Fruit fly (Drosophila melanogaster) whole organism, pupa: Measurements from ENCODE around the gene Best2.

Source experiments
- CG10348 ChIP-seq: fragments of 200-800 bp; sonication (Bioruptor generic); IDR thresholded peaks from 2 replicates; pipeline ENCODE4 v1.3.6; 2022; ENCODE audit warnings: missing biosample characterization, missing genetic modification characterization
- CG12605 ChIP-seq: fragments of 200-800 bp; sonication (Bioruptor generic); IDR thresholded peaks from 2 replicates; pipeline ENCODE4 v1.3.6; 2022; ENCODE audit warnings: missing biosample characterization, missing genetic modification characterization
- CG13204 ChIP-seq: fragments of 200-800 bp; sonication (Bioruptor generic); optimal IDR thresholded peaks from 2 replicates; lab custom pipeline; 2018; ENCODE audit warnings: missing biosample characterization, mild to moderate bottlenecking, missing genetic modification characterization, moderate library complexity
- CG14655 ChIP-seq: fragments of 200-800 bp; sonication (Bioruptor generic); optimal IDR thresholded peaks from 3 replicates; lab custom pipeline; 2017; ENCODE audit warnings: mild to moderate bottlenecking, missing biosample characterization, missing genetic modification reagents, missing genetic modification characterization
- CG17806 ChIP-seq: fragments of 200-800 bp; sonication (Bioruptor generic); optimal IDR thresholded peaks from 2 replicates; lab custom pipeline; 2018; ENCODE audit warnings: missing biosample characterization, mild to moderate bottlenecking, missing genetic modification characterization, moderate library complexity
- CG32121 ChIP-seq: fragments of 200-800 bp; sonication (Bioruptor generic); IDR thresholded peaks from 2 replicates; pipeline ENCODE4 v1.3.6; 2022; ENCODE audit warnings: missing biosample characterization, missing genetic modification characterization
- CG8159 ChIP-seq: fragments of 200-800 bp; sonication (Bioruptor generic); optimal IDR thresholded peaks from 3 replicates; lab custom pipeline; 2018; ENCODE audit warnings: missing biosample characterization, mild to moderate bottlenecking, missing genetic modification characterization, moderate library complexity
- CG8301 ChIP-seq: fragments of 200-800 bp; sonication (Bioruptor generic); optimal IDR thresholded peaks from 2 replicates; lab custom pipeline; 2018; ENCODE audit warnings: missing biosample characterization, mild to moderate bottlenecking, missing genetic modification characterization
- EcR ChIP-seq: fragments of 200-800 bp; sonication (Bioruptor generic); optimal IDR thresholded peaks from 3 replicates; lab custom pipeline; 2019; ENCODE audit warnings: missing biosample characterization, missing genetic modification characterization, mild to moderate bottlenecking, moderate library complexity, missing genetic modification reagents
- Ets98B ChIP-seq: fragments of 200-800 bp; sonication (Bioruptor generic); IDR thresholded peaks from 2 replicates; pipeline ENCODE4 v1.3.6; 2022; ENCODE audit warnings: missing biosample characterization, missing genetic modification characterization
- Pif1A ChIP-seq: fragments of 200-800 bp; sonication (Bioruptor generic); optimal IDR thresholded peaks from 3 replicates; lab custom pipeline; 2016; ENCODE audit warnings: missing biosample characterization, missing genetic modification characterization
- Pif1B ChIP-seq: fragments of 200-800 bp; sonication (Bioruptor generic); optimal IDR thresholded peaks from 3 replicates; lab custom pipeline; 2016; ENCODE audit warnings: missing biosample characterization, missing genetic modification characterization
- rn ChIP-seq: fragments of 200-800 bp; sonication (Bioruptor generic); IDR thresholded peaks from 2 replicates; pipeline ENCODE4 v1.3.6; 2022; ENCODE audit warnings: missing biosample characterization, missing genetic modification characterization

dm6 chr3L:6254427-6255105 lies 1.9 kb downstream of the Best2 start:
- no peak for TF ChIP-seq Pif1A
- no peak for TF ChIP-seq CG13204 (GFP tag; lab: Kevin White, UChicago)
- no peak for TF ChIP-seq CG17806 (tag; lab: Kevin White, UChicago)
- no peak for TF ChIP-seq EcR (GFP tag; lab: Kevin White, UChicago)
- no peak for TF ChIP-seq CG10348 (GFP tag; lab: Robert Waterston, UW)
- TF ChIP-seq CG8159 (tag; lab: Kevin White, UChicago), result no peak
- TF ChIP-seq CG8301 (tag; lab: Kevin White, UChicago), result peak; percentile 7
- no peak for TF ChIP-seq rn (GFP tag; lab: Robert Waterston, UW)
- TF ChIP-seq CG12605 (GFP tag; lab: Robert Waterston, UW), result no peak
- no peak for TF ChIP-seq CG14655 (GFP tag; lab: Kevin White, UChicago)
- no peak for TF ChIP-seq Ets98B (GFP tag; lab: Robert Waterston, UW)
- no peak for TF ChIP-seq Pif1B (GFP tag; lab: Kevin White, UChicago)
- TF ChIP-seq CG32121 (GFP tag; lab: Robert Waterston, UW), result no peak
